Worm (Caenorhabditis elegans) whole organism, L4 larva: ENCODE measurements around the gene edg-1.

Source experiments
- D1046.2 ChIP-seq: fragments of 200-800 bp; sonication (Bioruptor generic); IDR thresholded peaks from 2 replicates; pipeline ENCODE4 v1.3.6; 2022; ENCODE audit warnings: missing genetic modification characterization, missing compliant biosample characterization
- F26F4.8 ChIP-seq: fragments of 200-800 bp; sonication (Bioruptor generic); conservative IDR thresholded peaks from 2 replicates; pipeline ENCODE4 v1.3.6; 2022; ENCODE audit warnings: missing genetic modification characterization, missing compliant biosample characterization
- F49E8.2 ChIP-seq: sonication (generic microtip); optimal IDR thresholded peaks from 2 replicates; lab custom pipeline; 2016; ENCODE audit warnings: missing compliant biosample characterization, mild to moderate bottlenecking, missing genetic modification characterization, borderline replicate concordance
- T20F7.1 ChIP-seq: fragments of 200-800 bp; sonication (Bioruptor generic); optimal IDR thresholded peaks from 2 replicates; lab custom pipeline; 2018; ENCODE audit warnings: mild to moderate bottlenecking, missing genetic modification characterization, missing compliant biosample characterization
- Y105C5A.15 ChIP-seq: fragments of 200-800 bp; sonication (Bioruptor generic); IDR thresholded peaks from 2 replicates; pipeline ENCODE4 v1.3.6; 2022; ENCODE audit warnings: missing genetic modification characterization, missing compliant biosample characterization
- Y48G9A.11 ChIP-seq: fragments of 200-800 bp; sonication (Bioruptor generic); IDR thresholded peaks from 2 replicates; pipeline ENCODE4 v1.3.6; 2022; ENCODE audit warnings: missing genetic modification reagents, missing genetic modification characterization, missing compliant biosample characterization
- Y5F2A.4 ChIP-seq: fragments of 200-800 bp; sonication (Bioruptor generic); optimal IDR thresholded peaks from 2 replicates; lab custom pipeline; 2018; ENCODE audit warnings: mild to moderate bottlenecking, missing genetic modification characterization, missing compliant biosample characterization
- Y75B8A.6 ChIP-seq: fragments of 200-800 bp; sonication (Bioruptor generic); IDR thresholded peaks from 2 replicates; pipeline ENCODE4 v1.3.6; 2022; ENCODE audit warnings: missing genetic modification reagents, missing genetic modification characterization, missing compliant biosample characterization
- aly-2 ChIP-seq: sonication (generic microtip); optimal IDR thresholded peaks from 2 replicates; lab custom pipeline; 2018; ENCODE audit warnings: missing biosample characterization, missing genetic modification characterization
- attf-4 ChIP-seq: sonication (generic microtip); optimal IDR thresholded peaks from 3 replicates; lab custom pipeline; 2017; ENCODE audit warnings: missing biosample characterization, missing genetic modification characterization
- ceh-20 ChIP-seq: fragments of 200-800 bp; sonication (Bioruptor generic); IDR thresholded peaks from 2 replicates; pipeline ENCODE4 v1.3.6; 2022; ENCODE audit warnings: missing genetic modification reagents, missing genetic modification characterization, missing compliant biosample characterization
- ceh-44 ChIP-seq: fragments of 200-800 bp; sonication (Bioruptor generic); IDR thresholded peaks from 2 replicates; pipeline ENCODE4 v1.3.6; 2022; ENCODE audit warnings: missing genetic modification reagents, missing genetic modification characterization, missing compliant biosample characterization
- ceh-82 ChIP-seq: sonication (generic microtip); optimal IDR thresholded peaks from 2 replicates; lab custom pipeline; 2017; ENCODE audit warnings: missing biosample characterization, missing genetic modification characterization
- daf-12 ChIP-seq: fragments of 150-350 bp; optimal IDR thresholded peaks from 2 replicates; lab custom pipeline; 2014; ENCODE audit warnings: missing biosample characterization, missing genetic modification reagents, missing genetic modification characterization
- daf-16 ChIP-seq, 3 experiments: sonication (generic microtip); optimal IDR thresholded peaks; 2 replicates each; lab custom pipeline; 2016 to 2017; ENCODE audit warnings: missing genetic modification characterization in 3 of 3, missing genetic modification reagents in 3 of 3, mild to moderate bottlenecking in 2 of 3, missing compliant biosample characterization in 2 of 3, missing biosample characterization in 1 of 3, moderate library complexity in 1 of 3
- daf-19 ChIP-seq: fragments of 200-800 bp; sonication (Bioruptor generic); conservative IDR thresholded peaks from 2 replicates; pipeline ENCODE4 v1.3.6; 2022; ENCODE audit warnings: missing genetic modification characterization, missing compliant biosample characterization
- daf-8 ChIP-seq: fragments of 200-800 bp; sonication (Bioruptor generic); IDR thresholded peaks from 2 replicates; pipeline ENCODE4 v1.3.6; 2022; ENCODE audit warnings: missing genetic modification characterization, missing compliant biosample characterization
- dmd-8 ChIP-seq: fragments of 200-800 bp; sonication (Bioruptor generic); IDR thresholded peaks from 2 replicates; pipeline ENCODE4 v1.3.6; 2022; ENCODE audit warnings: missing genetic modification characterization, missing compliant biosample characterization
- dpl-1 ChIP-seq: fragments of 150-350 bp; optimal IDR thresholded peaks from 2 replicates; lab custom pipeline; 2014; ENCODE audit warnings: missing biosample characterization, missing genetic modification reagents, missing genetic modification characterization
- duxl-1 ChIP-seq: sonication (generic microtip); optimal IDR thresholded peaks from 2 replicates; lab custom pipeline; 2016; ENCODE audit warnings: mild to moderate bottlenecking, missing genetic modification characterization, moderate library complexity, missing compliant biosample characterization; ENCODE audit not compliant: poor library complexity
- dve-1 ChIP-seq: sonication (generic microtip); optimal IDR thresholded peaks from 2 replicates; lab custom pipeline; 2017; ENCODE audit warnings: antibody characterized with exemption, mild to moderate bottlenecking, missing genetic modification characterization, missing compliant biosample characterization; ENCODE audit not compliant: insufficient read depth
- gei-8 ChIP-seq: fragments of 200-800 bp; sonication (Bioruptor generic); optimal IDR thresholded peaks from 2 replicates; lab custom pipeline; 2018; ENCODE audit warnings: mild to moderate bottlenecking, missing genetic modification characterization, missing compliant biosample characterization
- hlh-11 ChIP-seq: fragments of 200-800 bp; sonication (Bioruptor generic); optimal IDR thresholded peaks from 2 replicates; lab custom pipeline; 2018; ENCODE audit warnings: mild to moderate bottlenecking, missing genetic modification characterization, missing compliant biosample characterization
- hlh-30 ChIP-seq: sonication (generic microtip); optimal IDR thresholded peaks from 2 replicates; lab custom pipeline; 2017; ENCODE audit warnings: antibody characterized with exemption, mild to moderate bottlenecking, missing genetic modification characterization, missing compliant biosample characterization; ENCODE audit not compliant: insufficient read depth
- lin-13 ChIP-seq: fragments of 150-350 bp; optimal IDR thresholded peaks from 2 replicates; lab custom pipeline; 2014; ENCODE audit warnings: missing biosample characterization, missing genetic modification reagents, missing genetic modification characterization
- lin-15B ChIP-seq: fragments of 150-350 bp; sonication (generic microtip); optimal IDR thresholded peaks from 3 replicates; lab custom pipeline; 2014; ENCODE audit warnings: missing biosample characterization, missing genetic modification characterization
- lin-39 ChIP-seq: fragments of 150-350 bp; optimal IDR thresholded peaks from 2 replicates; lab custom pipeline; 2014; ENCODE audit warnings: missing biosample characterization, missing genetic modification reagents, missing genetic modification characterization
- lir-3 ChIP-seq: sonication (generic microtip); optimal IDR thresholded peaks from 2 replicates; lab custom pipeline; 2016; ENCODE audit warnings: mild to moderate bottlenecking, missing genetic modification characterization, missing compliant biosample characterization
- lsy-2 ChIP-seq, 2 experiments: fragments of 150-350 bp in 1 of 2; sonication (generic microtip) in 1 of 2; optimal IDR thresholded peaks; 2 replicates each; lab custom pipeline; 2014 to 2017; ENCODE audit warnings: missing biosample characterization in 2 of 2, missing genetic modification characterization in 2 of 2
- madf-5 ChIP-seq, 2 experiments: fragments of 200-800 bp; sonication (Bioruptor generic); IDR thresholded peaks; 2 replicates each; pipeline ENCODE4 v1.3.6; 2022; ENCODE audit warnings: missing compliant biosample characterization in 2 of 2, missing genetic modification characterization in 2 of 2
- mdl-1 ChIP-seq, 2 experiments: fragments of 150-350 bp in 1 of 2; sonication (generic microtip) in 1 of 2; optimal IDR thresholded peaks; 2 replicates each; lab custom pipeline; 2014 to 2017; ENCODE audit warnings: missing biosample characterization in 2 of 2, missing genetic modification characterization in 2 of 2
- mes-2 ChIP-seq: sonication (generic microtip); optimal IDR thresholded peaks from 2 replicates; lab custom pipeline; 2016; ENCODE audit warnings: missing genotype, mild to moderate bottlenecking, missing genetic modification characterization, missing compliant biosample characterization; ENCODE audit not compliant: poor library complexity, severe bottlenecking
- nhr-10 ChIP-seq: fragments of 150-350 bp; optimal IDR thresholded peaks from 2 replicates; lab custom pipeline; 2014; ENCODE audit warnings: missing biosample characterization, missing genetic modification characterization
- nhr-111 ChIP-seq: fragments of 200-800 bp; sonication (Bioruptor generic); optimal IDR thresholded peaks from 2 replicates; lab custom pipeline; 2018; ENCODE audit warnings: mild to moderate bottlenecking, missing genetic modification characterization, missing compliant biosample characterization
- nhr-28 ChIP-seq: fragments of 150-350 bp; optimal IDR thresholded peaks from 2 replicates; lab custom pipeline; 2014; ENCODE audit warnings: missing biosample characterization, missing genetic modification characterization
- nhr-41 ChIP-seq: fragments of 200-800 bp; sonication (Bioruptor generic); IDR thresholded peaks from 2 replicates; pipeline ENCODE4 v1.3.6; 2022; ENCODE audit warnings: missing genetic modification reagents, missing genetic modification characterization, missing compliant biosample characterization
- nhr-42 ChIP-seq: fragments of 200-800 bp; sonication (Bioruptor generic); IDR thresholded peaks from 2 replicates; pipeline ENCODE4 v1.3.6; 2022; ENCODE audit warnings: missing genetic modification characterization, missing compliant biosample characterization
- nhr-48 ChIP-seq: sonication (generic microtip); optimal IDR thresholded peaks from 2 replicates; lab custom pipeline; 2016; ENCODE audit warnings: mild to moderate bottlenecking, missing genetic modification characterization, missing compliant biosample characterization
- nhr-76 ChIP-seq: fragments of 150-350 bp; optimal IDR thresholded peaks from 2 replicates; lab custom pipeline; 2014; ENCODE audit warnings: missing biosample characterization, missing genetic modification characterization
- nhr-77 ChIP-seq: fragments of 150-350 bp; optimal IDR thresholded peaks from 2 replicates; lab custom pipeline; 2014; ENCODE audit warnings: missing biosample characterization, missing genetic modification characterization
- php-3 ChIP-seq: fragments of 200-800 bp; sonication (Bioruptor generic); IDR thresholded peaks from 2 replicates; pipeline ENCODE4 v1.3.6; 2022; ENCODE audit warnings: missing genetic modification reagents, missing genetic modification characterization, missing compliant biosample characterization
- rbr-2 ChIP-seq: sonication (generic microtip); optimal IDR thresholded peaks from 2 replicates; lab custom pipeline; 2016; ENCODE audit warnings: missing genotype, missing genetic modification characterization, missing compliant biosample characterization
- saeg-2 ChIP-seq: fragments of 200-800 bp; sonication (Bioruptor generic); IDR thresholded peaks from 2 replicates; pipeline ENCODE4 v1.3.6; 2022; ENCODE audit warnings: missing genetic modification reagents, missing genetic modification characterization, missing compliant biosample characterization
- set-16 ChIP-seq: fragments of 200-800 bp; sonication (Bioruptor generic); IDR thresholded peaks from 2 replicates; pipeline ENCODE4 v1.3.6; 2022; ENCODE audit warnings: missing genetic modification reagents, missing genetic modification characterization, missing compliant biosample characterization
- tag-97 ChIP-seq: fragments of 200-800 bp; sonication (Bioruptor generic); IDR thresholded peaks from 2 replicates; pipeline ENCODE4 v1.3.6; 2022; ENCODE audit warnings: missing genetic modification characterization, missing compliant biosample characterization
- tra-1 ChIP-seq: fragments of 200-800 bp; sonication (Bioruptor generic); IDR thresholded peaks from 2 replicates; pipeline ENCODE4 v1.3.6; 2022; ENCODE audit warnings: missing genetic modification reagents, missing genetic modification characterization, missing compliant biosample characterization
- unc-39 ChIP-seq: sonication (generic microtip); optimal IDR thresholded peaks from 2 replicates; lab custom pipeline; 2017; ENCODE audit warnings: missing biosample characterization, missing genetic modification characterization
- vab-7 ChIP-seq: fragments of 200-800 bp; sonication (Bioruptor generic); IDR thresholded peaks from 2 replicates; pipeline ENCODE4 v1.3.6; 2022; ENCODE audit warnings: missing genetic modification reagents, missing genetic modification characterization, missing compliant biosample characterization
- zag-1 ChIP-seq: fragments of 150-350 bp; optimal IDR thresholded peaks from 2 replicates; lab custom pipeline; 2014; ENCODE audit warnings: missing biosample characterization, missing genetic modification characterization
- zip-2 ChIP-seq: fragments of 150-350 bp; optimal IDR thresholded peaks from 2 replicates; lab custom pipeline; 2014; ENCODE audit warnings: missing biosample characterization, missing genetic modification characterization
- ztf-11 ChIP-seq: fragments of 150-350 bp; optimal IDR thresholded peaks from 2 replicates; lab custom pipeline; 2014; ENCODE audit warnings: missing biosample characterization, missing genetic modification characterization
- ztf-7 ChIP-seq: fragments of 150-350 bp; optimal IDR thresholded peaks from 2 replicates; lab custom pipeline; 2014; ENCODE audit warnings: missing biosample characterization, missing genetic modification characterization

The edg-1 gene

ce11 chrIV:11288965-11289364 lies 31.6 kb upstream of the edg-1 start (continued):
- TF ChIP-seq unc-39 (no peak), nhr-76 (tag; lab: Kevin White, UChicago) (no peak), vab-7 (GFP tag; lab: Robert Waterston, UW) (no peak), nhr-77 (peak; percentile 84), tag-97 (GFP tag; lab: Robert Waterston, UW) (no peak), mes-2 (tag; lab: Kevin White, UChicago) (peak; percentile 6), tra-1 (GFP tag; lab: Robert Waterston, UW) (peak; percentile 62), dve-1 (tag; lab: Kevin White, UChicago) (peak; percentile 90), nhr-42 (GFP tag; lab: Robert Waterston, UW) (no peak), nhr-48 (tag; lab: Kevin White, UChicago) (no peak), aly-2 (no peak), dpl-1 (GFP tag; lab: Kevin White, UChicago) (no peak), rbr-2 (no peak), F26F4.8 (GFP tag; lab: Robert Waterston, UW) (no peak), hlh-11 (tag; lab: Kevin White, UChicago) (peak; percentile 82), lin-15B (tag; lab: Kevin White, UChicago) (no peak), php-3 (GFP tag; lab: Robert Waterston, UW) (peak; percentile 98), lin-13 (GFP tag; lab: Kevin White, UChicago) (no peak), hlh-30 (tag; lab: Kevin White, UChicago) (peak; percentile 33), T20F7.1 (GFP tag; lab: Kevin White, UChicago) (no peak), nhr-10 (tag; lab: Kevin White, UChicago) (no peak), dmd-8 (GFP tag; lab: Robert Waterston, UW) (no peak), gei-8 (GFP tag; lab: Kevin White, UChicago) (no peak), Y75B8A.6 (GFP tag; lab: Robert Waterston, UW) (no peak), lir-3 (no peak), Y105C5A.15 (GFP tag; lab: Robert Waterston, UW) (no peak), lin-39 (tag; lab: Kevin White, UChicago) (no peak), madf-5 (GFP tag; IDR thresholded peaks at IDR 0.05; lab: Robert Waterston, UW) (no peak), ceh-82 (tag; lab: Kevin White, UChicago) (no peak), zag-1 (no peak), nhr-28 (peak; percentile 88), daf-16 (GFP tag; optimal IDR thresholded peaks at IDR 0.05; lab: Kevin White, UChicago) (no peak), daf-16 (tag; optimal IDR thresholded peaks at IDR 0.05; lab: Kevin White, UChicago) (peak; percentile 96), mdl-1 (tag; optimal IDR thresholded peaks at IDR 0.05; lab: Kevin White, UChicago) (no peak), daf-19 (no peak), daf-12 (tag; lab: Kevin White, UChicago) (no peak), D1046.2 (GFP tag; lab: Robert Waterston, UW) (no peak), set-16 (no peak), daf-8 (GFP tag; lab: Robert Waterston, UW) (no peak), attf-4 (tag; lab: Kevin White, UChicago) (no peak), ztf-7 (tag; lab: Kevin White, UChicago) (no peak), nhr-111 (no peak), lsy-2 (tag; optimal IDR thresholded peaks at IDR 0.05; lab: Kevin White, UChicago) (no peak), saeg-2 (GFP tag; lab: Robert Waterston, UW) (no peak), zip-2 (tag; lab: Kevin White, UChicago) (no peak), duxl-1 (tag; lab: Kevin White, UChicago) (no peak), ceh-44 (no peak), ceh-20 (GFP tag; lab: Robert Waterston, UW) (no peak), F49E8.2 (tag; lab: Kevin White, UChicago) (no peak), Y5F2A.4 (no peak), Y48G9A.11 (GFP tag; lab: Robert Waterston, UW) (no peak), ztf-11 (tag; lab: Kevin White, UChicago) (no peak), nhr-41 (GFP tag; lab: Robert Waterston, UW) (no peak)
